Worm (Caenorhabditis elegans): ENCODE measurements around the gene sre-11.

DNA sequence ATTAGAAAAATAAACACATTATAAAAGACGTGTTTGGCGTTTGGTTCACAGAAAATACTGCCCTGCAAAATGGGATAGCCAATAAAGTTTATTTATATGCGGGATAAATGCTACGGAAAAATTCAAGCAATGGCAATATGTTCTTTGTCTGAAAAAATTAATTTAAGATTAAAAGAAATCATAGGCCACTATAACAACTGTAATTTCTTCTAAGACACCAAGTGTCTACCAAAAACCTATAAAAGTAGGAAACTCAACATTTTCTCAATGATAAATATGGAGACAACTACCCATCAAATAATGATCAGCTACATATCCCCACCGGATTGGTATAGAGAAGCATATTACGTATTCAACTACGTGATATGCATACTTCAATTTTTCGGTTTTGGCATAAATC is 21.6 kb upstream of the sre-11 start, which contains the start of gene srw-3:
- TF ChIP-seq him-1 (tag; optimal IDR thresholded peaks at IDR 0.05) (no peak), dao-5 (tag; optimal IDR thresholded peaks at IDR 0.05) (no peak)

Data from whole organism, L4/young adult.